Fruit fly (Drosophila melanogaster): ENCODE results near the gene CG32640.

- no peak for TF ChIP-seq CTCF (optimal IDR thresholded peaks at IDR 0.05)
- no peak for TF ChIP-seq CG8478 (optimal IDR thresholded peaks at IDR 0.05)
These were observed 4.9 kb upstream of the CG32640 start for dm6 chrX:13172865-13173264.
